Worm (Caenorhabditis elegans) whole organism, mixed stage, embryonic: ENCODE results near the gene F22F4.4.

Source experiments
- ceh-83 ChIP-seq: fragments of 200-800 bp; sonication (Bioruptor generic); optimal IDR thresholded peaks from 2 replicates; lab custom pipeline; 2018; ENCODE audit warnings: mild to moderate bottlenecking, missing genetic modification characterization, missing compliant biosample characterization
- cnd-1 ChIP-seq: fragments of 200-800 bp; sonication (Bioruptor generic); optimal IDR thresholded peaks from 2 replicates; lab custom pipeline; 2018; ENCODE audit warnings: mild to moderate bottlenecking, missing genetic modification characterization, missing compliant biosample characterization
- elt-3 ChIP-seq: fragments of 150-350 bp; optimal IDR thresholded peaks from 2 replicates; lab custom pipeline; 2014; ENCODE audit warnings: missing biosample characterization, missing genetic modification characterization
- lin-13 ChIP-seq: fragments of 150-350 bp; optimal IDR thresholded peaks from 2 replicates; lab custom pipeline; 2014; ENCODE audit warnings: missing biosample characterization, missing genetic modification characterization
- nhr-12 ChIP-seq: fragments of 150-350 bp; optimal IDR thresholded peaks from 2 replicates; lab custom pipeline; 2014; ENCODE audit warnings: missing biosample characterization, missing genetic modification characterization
- nhr-76 ChIP-seq: sonication (generic microtip); optimal IDR thresholded peaks from 2 replicates; lab custom pipeline; 2017; ENCODE audit warnings: missing biosample characterization, missing genetic modification characterization
- pha-4 ChIP-seq: fragments of 150-350 bp; optimal IDR thresholded peaks from 2 replicates; lab custom pipeline; 2018; ENCODE audit warnings: missing biosample characterization, missing genetic modification reagents, missing genetic modification characterization
- unc-39 ChIP-seq: fragments of 150-350 bp; optimal IDR thresholded peaks from 2 replicates; lab custom pipeline; 2014; ENCODE audit warnings: missing biosample characterization, missing genetic modification characterization
- unc-62 ChIP-seq: fragments of 150-350 bp; optimal IDR thresholded peaks from 2 replicates; lab custom pipeline; 2014; ENCODE audit warnings: missing biosample characterization, missing genetic modification reagents, missing genetic modification characterization

ce11 chrX:5985720-5986119 is 15.6 kb downstream of the F22F4.4 start:
- TF ChIP-seq ceh-83 (GFP tag; lab: Kevin White, UChicago) (no peak), unc-62 (GFP tag; lab: Kevin White, UChicago) (no peak), lin-13 (no peak), elt-3 (tag; lab: Kevin White, UChicago) (no peak), nhr-12 (tag; lab: Kevin White, UChicago) (no peak), nhr-76 (tag; lab: Kevin White, UChicago) (no peak), pha-4 (tag; lab: Kevin White, UChicago) (no peak), cnd-1 (tag; lab: Kevin White, UChicago) (no peak), unc-39 (tag; lab: Kevin White, UChicago) (no peak)
